Fruit fly (Drosophila melanogaster) whole organism, embryonic: Measurements from ENCODE around the gene Mal-B2.

Experiments
- Adf1 ChIP-seq: fragments of 200-800 bp; sonication (Bioruptor generic); IDR thresholded peaks from 2 replicates; pipeline ENCODE4 v1.3.6; 2022; ENCODE audit warnings: missing biosample characterization, missing genetic modification characterization
- Antp ChIP-seq: fragments of 200-800 bp; sonication (Bioruptor generic); optimal IDR thresholded peaks from 3 replicates; lab custom pipeline; 2016; ENCODE audit warnings: missing biosample characterization, missing genetic modification characterization
- CG10431 ChIP-seq: fragments of 200-800 bp; sonication (Bioruptor generic); optimal IDR thresholded peaks from 3 replicates; lab custom pipeline; 2018; ENCODE audit warnings: missing biosample characterization, mild to moderate bottlenecking, missing genetic modification characterization
- CG12219 ChIP-seq: fragments of 200-800 bp; sonication (Bioruptor generic); optimal IDR thresholded peaks from 3 replicates; lab custom pipeline; 2018; ENCODE audit warnings: missing biosample characterization, mild to moderate bottlenecking, missing genetic modification characterization
- CG16813 ChIP-seq: fragments of 200-800 bp; sonication (Bioruptor generic); IDR thresholded peaks from 3 replicates; pipeline ENCODE4 v1.3.6; 2022; ENCODE audit warnings: missing biosample characterization, missing genetic modification characterization; ENCODE audit not compliant: partially characterized antibody
- CG1832 ChIP-seq: fragments of 200-800 bp; sonication (Bioruptor generic); optimal IDR thresholded peaks from 2 replicates; lab custom pipeline; 2017; ENCODE audit warnings: missing biosample characterization, mild to moderate bottlenecking, missing genetic modification characterization, inconsistent platforms
- CG18619 ChIP-seq: fragments of 200-800 bp; sonication (Bioruptor generic); optimal IDR thresholded peaks from 3 replicates; lab custom pipeline; 2017; ENCODE audit warnings: missing biosample characterization, mild to moderate bottlenecking, missing genetic modification characterization
- CG18764 ChIP-seq: fragments of 200-800 bp; sonication (Bioruptor generic); optimal IDR thresholded peaks from 3 replicates; lab custom pipeline; 2016; ENCODE audit warnings: missing biosample characterization, missing genetic modification characterization
- CG31365 ChIP-seq: fragments of 200-800 bp; sonication (Bioruptor generic); optimal IDR thresholded peaks from 2 replicates; lab custom pipeline; 2018; ENCODE audit warnings: missing biosample characterization, mild to moderate bottlenecking, missing genetic modification characterization
- CG3163 ChIP-seq: fragments of 200-800 bp; sonication (Bioruptor generic); optimal IDR thresholded peaks from 3 replicates; lab custom pipeline; 2016; ENCODE audit warnings: missing biosample characterization, missing genetic modification characterization
- CG3281 ChIP-seq: fragments of 200-800 bp; sonication (Bioruptor generic); optimal IDR thresholded peaks from 3 replicates; lab custom pipeline; 2017; ENCODE audit warnings: missing biosample characterization, mild to moderate bottlenecking, missing genetic modification characterization
- CG34224 ChIP-seq: fragments of 200-800 bp; sonication (Bioruptor generic); IDR thresholded peaks from 3 replicates; pipeline ENCODE4 v1.3.6; 2022; ENCODE audit warnings: missing biosample characterization, missing genetic modification characterization; ENCODE audit not compliant: partially characterized antibody
- CG4282 ChIP-seq: fragments of 200-800 bp; sonication (Bioruptor generic); optimal IDR thresholded peaks from 2 replicates; lab custom pipeline; 2016; ENCODE audit warnings: missing biosample characterization, missing genetic modification characterization
- CG6689 ChIP-seq: fragments of 200-800 bp; sonication (Bioruptor generic); IDR thresholded peaks from 2 replicates; pipeline ENCODE4 v1.3.6; 2022; ENCODE audit warnings: missing biosample characterization, missing genetic modification characterization
- CG6791 ChIP-seq: fragments of 200-800 bp; sonication (Bioruptor generic); IDR thresholded peaks from 3 replicates; pipeline ENCODE4 v1.3.6; 2022; ENCODE audit warnings: missing biosample characterization, missing genetic modification characterization; ENCODE audit not compliant: partially characterized antibody
- CG6813 ChIP-seq: fragments of 200-800 bp; sonication (Bioruptor generic); optimal IDR thresholded peaks from 2 replicates; lab custom pipeline; 2017; ENCODE audit warnings: missing biosample characterization, missing genetic modification characterization, mild to moderate bottlenecking, moderate library complexity, missing genetic modification reagents
- Drgx ChIP-seq: fragments of 200-800 bp; sonication (Bioruptor generic); IDR thresholded peaks from 2 replicates; pipeline ENCODE4 v1.3.6; 2022; ENCODE audit warnings: missing biosample characterization, missing genetic modification characterization
- HLH4C ChIP-seq: fragments of 200-800 bp; sonication (Bioruptor generic); IDR thresholded peaks from 3 replicates; pipeline ENCODE4 v1.3.6; 2022; ENCODE audit warnings: missing biosample characterization, missing genetic modification characterization; ENCODE audit not compliant: partially characterized antibody
- Hr39 ChIP-seq: fragments of >200 bp; optimal IDR thresholded peaks from 2 replicates; lab custom pipeline; 2017
- Hr51 ChIP-seq, 2 experiments: fragments of 200-800 bp; sonication (Bioruptor generic); optimal IDR thresholded peaks; 2 replicates in 1 of 2; 3 replicates in 1 of 2; lab custom pipeline; 2016 to 2018; ENCODE audit warnings: missing biosample characterization in 2 of 2, missing genetic modification characterization in 2 of 2, mild to moderate bottlenecking in 1 of 2, moderate library complexity in 1 of 2
- Meics ChIP-seq: fragments of 200-800 bp; sonication (Bioruptor generic); optimal IDR thresholded peaks from 2 replicates; lab custom pipeline; 2017; ENCODE audit warnings: missing biosample characterization, mild to moderate bottlenecking, missing genetic modification characterization
- Nf-YB ChIP-seq: fragments of 200-800 bp; sonication (Bioruptor generic); optimal IDR thresholded peaks from 3 replicates; lab custom pipeline; 2019; ENCODE audit warnings: missing biosample characterization, mild to moderate bottlenecking, missing genetic modification characterization, moderate library complexity
- Sox102F ChIP-seq: fragments of 200-800 bp; sonication (Bioruptor generic); optimal IDR thresholded peaks from 2 replicates; lab custom pipeline; 2018; ENCODE audit warnings: missing biosample characterization, mild to moderate bottlenecking, missing genetic modification characterization, moderate library complexity
- Tbp ChIP-seq: fragments of >200 bp; optimal IDR thresholded peaks from 2 replicates; lab custom pipeline; 2018; ENCODE audit warnings: missing biosample characterization, missing genetic modification characterization
- Trl ChIP-seq, 3 experiments: fragments of >200 bp in 2 of 3; fragments of 200-800 bp in 1 of 3; sonication (Bioruptor generic) in 1 of 3; optimal IDR thresholded peaks; 2 replicates in 1 of 3; 3 replicates in 2 of 3; lab custom pipeline; 2016 to 2017; ENCODE audit warnings: missing biosample characterization in 1 of 3, missing genetic modification characterization in 1 of 3
- ap ChIP-seq: fragments of 200-800 bp; sonication (Bioruptor generic); IDR thresholded peaks from 2 replicates; pipeline ENCODE4 v1.3.6; 2022; ENCODE audit warnings: missing biosample characterization, missing genetic modification characterization
- ase ChIP-seq: fragments of 200-800 bp; sonication (Bioruptor generic); IDR thresholded peaks from 3 replicates; pipeline ENCODE4 v1.3.6; 2022; ENCODE audit warnings: missing biosample characterization, missing genetic modification characterization
- ato ChIP-seq: fragments of 200-800 bp; sonication (Bioruptor generic); IDR thresholded peaks from 2 replicates; pipeline ENCODE4 v1.3.6; 2022; ENCODE audit warnings: missing biosample characterization, missing genetic modification characterization; ENCODE audit not compliant: partially characterized antibody
- bowl ChIP-seq: fragments of 200-800 bp; sonication (Bioruptor generic); IDR thresholded peaks from 2 replicates; pipeline ENCODE4 v1.3.6; 2022; ENCODE audit warnings: missing biosample characterization, missing genetic modification characterization
- bsh ChIP-seq, 2 experiments: fragments of 200-800 bp; sonication (Bioruptor generic); optimal IDR thresholded peaks; 2 replicates each; lab custom pipeline; 2017 to 2018; ENCODE audit warnings: mild to moderate bottlenecking in 2 of 2, missing biosample characterization in 2 of 2, missing genetic modification characterization in 2 of 2, moderate library complexity in 1 of 2
- cato ChIP-seq: fragments of 200-800 bp; sonication (Bioruptor generic); optimal IDR thresholded peaks from 2 replicates; lab custom pipeline; 2016; ENCODE audit warnings: missing biosample characterization, missing genetic modification characterization, borderline replicate concordance
- chinmo ChIP-seq: fragments of 200-800 bp; sonication (Bioruptor generic); IDR thresholded peaks from 4 replicates; pipeline ENCODE4 v1.3.6; 2022; ENCODE audit warnings: missing biosample characterization, missing genetic modification characterization; ENCODE audit not compliant: partially characterized antibody
- crp ChIP-seq, 2 experiments: fragments of 200-800 bp; sonication (Bioruptor generic); optimal IDR thresholded peaks; 2 replicates in 1 of 2; 3 replicates in 1 of 2; lab custom pipeline; 2017; ENCODE audit warnings: missing biosample characterization in 2 of 2, missing genetic modification characterization in 2 of 2, mild to moderate bottlenecking in 1 of 2, moderate library complexity in 1 of 2
- dmrt99B ChIP-seq: fragments of 200-800 bp; sonication (Bioruptor generic); optimal IDR thresholded peaks from 2 replicates; lab custom pipeline; 2018; ENCODE audit warnings: missing biosample characterization, mild to moderate bottlenecking, missing genetic modification characterization, moderate library complexity
- en ChIP-seq: fragments of 200-800 bp; sonication (Bioruptor generic); optimal IDR thresholded peaks from 2 replicates; lab custom pipeline; 2016; ENCODE audit warnings: missing biosample characterization, missing genetic modification characterization
- gem ChIP-seq: fragments of 200-800 bp; sonication (Bioruptor generic); optimal IDR thresholded peaks from 2 replicates; lab custom pipeline; 2019; ENCODE audit warnings: missing biosample characterization, mild to moderate bottlenecking, missing genetic modification characterization, moderate library complexity
- grau ChIP-seq: fragments of 200-800 bp; optimal IDR thresholded peaks from 3 replicates; lab custom pipeline; 2019; ENCODE audit warnings: missing biosample characterization, mild to moderate bottlenecking, missing genetic modification characterization, moderate library complexity
- her ChIP-seq: fragments of 200-800 bp; sonication (Bioruptor generic); optimal IDR thresholded peaks from 2 replicates; lab custom pipeline; 2016; ENCODE audit warnings: missing biosample characterization, missing genetic modification characterization
- insv ChIP-seq, 2 experiments: fragments of 200-800 bp; sonication (Bioruptor generic); optimal IDR thresholded peaks; 3 replicates each; lab custom pipeline; 2016 to 2018; ENCODE audit warnings: missing biosample characterization in 2 of 2, missing genetic modification characterization in 2 of 2
- mirr ChIP-seq: fragments of 200-800 bp; sonication (Bioruptor generic); optimal IDR thresholded peaks from 3 replicates; lab custom pipeline; 2018; ENCODE audit warnings: missing biosample characterization, mild to moderate bottlenecking, missing genetic modification characterization
- nom ChIP-seq: fragments of 200-800 bp; sonication (Bioruptor generic); optimal IDR thresholded peaks from 2 replicates; lab custom pipeline; 2017; ENCODE audit warnings: missing biosample characterization, missing genetic modification characterization, mild to moderate bottlenecking, moderate library complexity, missing genetic modification reagents
- pzg ChIP-seq: fragments of 200-800 bp; sonication (Bioruptor generic); optimal IDR thresholded peaks from 3 replicates; lab custom pipeline; 2018; ENCODE audit warnings: missing biosample characterization, mild to moderate bottlenecking, missing genetic modification characterization, moderate library complexity
- sens ChIP-seq: fragments of 200-800 bp; sonication (Bioruptor generic); peaks from one replicate; lab custom pipeline; 2016; ENCODE audit warnings: missing biosample characterization, missing genetic modification characterization
- slbo ChIP-seq: fragments of 200-800 bp; sonication (Bioruptor generic); IDR thresholded peaks from 2 replicates; pipeline ENCODE4 v1.3.6; 2022; ENCODE audit warnings: missing biosample characterization, missing genetic modification characterization
- tap ChIP-seq: fragments of 200-800 bp; optimal IDR thresholded peaks from 3 replicates; lab custom pipeline; 2019; ENCODE audit warnings: missing biosample characterization, mild to moderate bottlenecking, missing genetic modification characterization, moderate library complexity
- wor ChIP-seq: fragments of 200-800 bp; sonication (Bioruptor generic); IDR thresholded peaks from 2 replicates; pipeline ENCODE4 v1.3.6; 2022; ENCODE audit warnings: missing biosample characterization, missing genetic modification characterization
- yki ChIP-seq: fragments of >200 bp; optimal IDR thresholded peaks from 3 replicates; lab custom pipeline; 2018

Gene Mal-B2

dm6 chr2L:11849658-11850057 lies at the start of gene Mal-B2:
Gene Mal-B2, plus strand, starts transcription at chr2L:11849958.
- TF ChIP-seq CG3163 (GFP tag; lab: Kevin White, UChicago) (no peak), Meics (peak; percentile 2), crp (GFP tag; optimal IDR thresholded peaks at IDR 0.05; lab: Kevin White, UChicago) (peak in 1 of 2 experiments; percentile 22), CG16813 (no peak), dmrt99B (tag; lab: Kevin White, UChicago) (peak; percentile 7), gem (peak; percentile 47), CG18619 (no peak), Hr51 (GFP tag; optimal IDR thresholded peaks at IDR 0.05; lab: Kevin White, UChicago) (peak in 1 of 2 experiments; percentile 15), her (GFP tag; lab: Kevin White, UChicago) (no peak), pzg (no peak), slbo (GFP tag; lab: Robert Waterston, UW) (0 out of 2 replicates have a peak, but pooled peaks have one; percentile 25), Sox102F (GFP tag; lab: Kevin White, UChicago) (peak; percentile 29), tap (tag; lab: Kevin White, UChicago) (no peak), CG6689 (peak; percentile 39; the same call in 1 of the 2 replicates), CG12219 (GFP tag; lab: Kevin White, UChicago) (no peak)

- TF ChIP-seq CG31365 (tag; lab: Kevin White, UChicago) (no peak), Nf-YB (GFP tag; lab: Kevin White, UChicago) (peak; percentile 57), HLH4C (0 out of 3 replicates have a peak, but pooled peaks have one; percentile 23), yki (lab: Kevin White, UChicago) (peak; percentile 33), en (GFP tag; lab: Kevin White, UChicago) (no peak), Hr39 (peak; percentile 29), chinmo (GFP tag; lab: Robert Waterston, UW) (0 out of 4 replicates have a peak, but pooled peaks have one; percentile 46), ase (GFP tag; lab: Robert Waterston, UW) (no peak), ap (GFP tag; lab: Robert Waterston, UW) (no peak), nom (GFP tag; lab: Kevin White, UChicago) (peak; percentile 28), Adf1 (GFP tag; lab: Robert Waterston, UW) (no peak), insv (GFP tag; optimal IDR thresholded peaks at IDR 0.05; lab: Kevin White, UChicago) (peak in 1 of 2 experiments; percentile 32), CG6813 (no peak), CG10431 (GFP tag; lab: Kevin White, UChicago) (peak; percentile 15), CG4282 (GFP tag; lab: Kevin White, UChicago) (no peak), sens (GFP tag; lab: Kevin White, UChicago) (peak; percentile 27), Antp (GFP tag; lab: Kevin White, UChicago) (no peak), ato (GFP tag; lab: Robert Waterston, UW) (no peak), CG3281 (GFP tag; lab: Kevin White, UChicago) (no peak), Tbp (no peak), bsh (GFP tag; optimal IDR thresholded peaks at IDR 0.05; lab: Kevin White, UChicago) (peak in 1 of 2 experiments; percentile 11), CG18764 (GFP tag; lab: Kevin White, UChicago) (no peak), mirr (GFP tag; lab: Kevin White, UChicago) (no peak), CG6791 (GFP tag; lab: Robert Waterston, UW) (no peak), grau (tag; lab: Kevin White, UChicago) (no peak), Trl (optimal IDR thresholded peaks at IDR 0.05; lab: Kevin White, UChicago) (peak; percentile 75 to 86), Trl (GFP tag; optimal IDR thresholded peaks at IDR 0.05; lab: Kevin White, UChicago) (no peak), bowl (no peak), cato (GFP tag; lab: Kevin White, UChicago) (no peak), Drgx (GFP tag; lab: Robert Waterston, UW) (0 out of 2 replicates have a peak, but pooled peaks have one; percentile 20), wor (GFP tag; lab: Robert Waterston, UW) (no peak), CG34224 (GFP tag; lab: Robert Waterston, UW) (0 out of 3 replicates have a peak, but pooled peaks have one; percentile 33), CG1832 (GFP tag; lab: Kevin White, UChicago) (peak; percentile 19)
Measured at dm6 chr2L:11804228-11805044, 45.3 kb upstream of the Mal-B2 start.
